Fruit fly (Drosophila melanogaster): Measurements from ENCODE around the gene CG14238.

DNA sequence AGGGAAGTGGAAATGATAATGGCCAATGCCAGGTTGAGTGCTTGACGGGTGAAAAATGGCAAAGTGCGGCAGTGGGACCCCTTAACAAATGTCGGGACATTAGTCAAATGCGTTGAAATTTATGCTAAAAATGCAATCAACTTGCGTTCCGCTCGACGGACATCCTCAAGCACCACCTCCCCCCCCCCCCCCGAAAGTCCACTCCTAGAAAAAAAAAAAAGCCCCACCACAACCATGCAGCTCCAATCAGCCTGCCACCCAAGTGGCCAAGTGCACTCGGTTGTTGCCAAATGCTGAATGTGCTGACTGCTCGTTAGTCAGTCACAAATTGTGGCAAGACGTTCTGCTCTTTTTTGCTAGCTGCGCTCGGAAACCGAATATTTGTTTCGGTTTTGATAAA, 20.6 kb downstream of the CG14238 start:
- TF ChIP-seq Hr4 (GFP tag; optimal IDR thresholded peaks at IDR 0.05) (no peak), esn (GFP tag; optimal IDR thresholded peaks at IDR 0.05) (no peak), Blimp-1 (GFP tag; optimal IDR thresholded peaks at IDR 0.05) (no peak), achi (GFP tag; optimal IDR thresholded peaks at IDR 0.05) (no peak), Hr39 (GFP tag; optimal IDR thresholded peaks at IDR 0.05) (no peak), dsx (GFP tag; optimal IDR thresholded peaks at IDR 0.05; ENCODE audit: poor library complexity, severe bottlenecking) (no peak), CG4318 (GFP tag; optimal IDR thresholded peaks at IDR 0.05) (no peak), salr (GFP tag; optimal IDR thresholded peaks at IDR 0.05) (no peak), CG6854 (GFP tag; optimal IDR thresholded peaks at IDR 0.05) (no peak), Eip93F (GFP tag; optimal IDR thresholded peaks at IDR 0.05) (no peak)
